Worm (Caenorhabditis elegans): ENCODE data around the gene pgp-5.

Gene pgp-5

DNA sequence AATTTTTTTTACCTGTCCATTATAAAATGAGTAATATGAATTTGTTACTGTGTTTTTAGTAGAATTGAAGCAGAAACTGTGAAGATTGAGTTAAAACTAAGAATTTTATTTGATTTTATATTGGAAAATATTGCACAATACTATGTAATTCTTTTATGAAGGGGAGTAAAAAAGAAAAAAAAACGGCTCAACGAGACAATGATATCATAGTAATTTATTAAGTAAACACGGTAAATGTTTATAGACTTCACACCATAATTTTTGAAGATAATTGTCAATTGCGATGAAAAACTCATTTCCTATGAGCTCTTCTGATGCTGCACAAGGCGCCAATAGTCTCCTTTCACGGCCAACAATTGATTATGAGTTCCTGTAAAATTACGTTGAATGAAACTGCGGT, at the start of gene pgp-5:
TSS of gene pgp-5 (minus strand) at position 87 of the 400 bp plus-strand sequence.
- TF ChIP-seq tra-4 (tag; optimal IDR thresholded peaks at IDR 0.05) (no peak), hnd-1 (tag; optimal IDR thresholded peaks at IDR 0.05) (no peak), tbx-11 (GFP tag; IDR thresholded peaks at IDR 0.05) (no peak), ama-1 (optimal IDR thresholded peaks at IDR 0.05) (no peak), tbx-37 (GFP tag; conservative IDR thresholded peaks at IDR 0.05) (no peak), ets-7 (tag; optimal IDR thresholded peaks at IDR 0.05) (no peak), flt-1 (GFP tag; IDR thresholded peaks at IDR 0.05) (no peak), sea-1 (GFP tag; conservative IDR thresholded peaks at IDR 0.05) (no peak), ceh-13 (GFP tag; optimal IDR thresholded peaks at IDR 0.05) (no peak), ceh-36 (tag; optimal IDR thresholded peaks at IDR 0.05) (no peak), B0310.2 (tag; optimal IDR thresholded peaks at IDR 0.05) (no peak)

DNA sequence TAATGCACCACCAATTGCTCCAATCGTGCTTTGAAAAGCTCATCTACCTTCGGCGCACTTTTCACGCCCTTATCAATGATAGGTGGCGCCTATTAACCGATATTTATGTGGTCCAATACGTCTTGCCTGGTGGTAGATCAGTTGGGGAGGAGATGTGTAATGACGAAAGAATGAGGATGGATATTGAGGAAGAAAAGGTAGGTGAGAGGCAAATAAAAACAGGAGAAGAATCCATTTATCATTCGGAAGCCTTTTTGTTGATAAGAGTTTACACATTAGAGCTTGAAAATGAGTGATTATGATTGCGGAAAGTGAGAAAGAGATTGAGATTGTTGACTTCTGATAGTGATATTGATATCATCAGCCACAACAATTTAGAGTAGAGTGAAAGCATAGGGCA, 48.3 kb upstream of the pgp-5 start:
- no peak for TF ChIP-seq flt-1 (GFP tag; IDR thresholded peaks at IDR 0.05)
- TF ChIP-seq hmbx-1 (tag; optimal IDR thresholded peaks at IDR 0.05): no peak
- no peak for TF ChIP-seq sea-1 (GFP tag; conservative IDR thresholded peaks at IDR 0.05)
- no peak for TF ChIP-seq tbx-11 (GFP tag; IDR thresholded peaks at IDR 0.05)
- TF ChIP-seq tbx-37 (GFP tag; conservative IDR thresholded peaks at IDR 0.05): no peak
- TF ChIP-seq ama-1 (optimal IDR thresholded peaks at IDR 0.05): no peak
- no peak for TF ChIP-seq ceh-36 (tag; optimal IDR thresholded peaks at IDR 0.05)
- TF ChIP-seq ets-7 (tag; optimal IDR thresholded peaks at IDR 0.05): no peak
- no peak for TF ChIP-seq ceh-13 (GFP tag; optimal IDR thresholded peaks at IDR 0.05)
- no peak for TF ChIP-seq tra-4 (tag; optimal IDR thresholded peaks at IDR 0.05)
- no peak for TF ChIP-seq F13C5.2 (tag; optimal IDR thresholded peaks at IDR 0.05)
- TF ChIP-seq hmg-4 (GFP tag; optimal IDR thresholded peaks at IDR 0.05): no peak
- TF ChIP-seq scrt-1 (GFP tag; IDR thresholded peaks at IDR 0.05): no peak
- TF ChIP-seq pes-1 (GFP tag; IDR thresholded peaks at IDR 0.05): no peak
- TF ChIP-seq hnd-1 (tag; optimal IDR thresholded peaks at IDR 0.05): no peak
- TF ChIP-seq B0310.2 (tag; optimal IDR thresholded peaks at IDR 0.05): no peak

DNA sequence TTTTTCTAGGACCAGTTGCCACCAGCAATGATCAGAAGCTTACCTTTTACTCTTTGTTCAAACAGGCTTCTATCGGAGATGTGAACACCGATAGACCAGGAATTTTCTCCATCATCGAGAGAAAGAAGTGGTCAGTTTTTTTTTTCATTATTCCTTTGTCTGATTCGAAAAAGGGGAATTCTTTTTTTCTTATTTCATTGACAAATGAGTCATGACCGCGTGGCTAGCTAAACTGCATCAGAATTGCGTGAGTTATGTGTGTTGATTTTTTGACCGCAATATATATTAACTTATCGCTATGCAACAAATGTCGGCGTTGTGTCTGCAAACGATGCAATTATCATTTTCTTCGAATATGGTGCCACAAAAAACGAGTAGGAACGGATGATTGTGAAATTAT, 44.3 kb upstream of the pgp-5 start:
- TF ChIP-seq pes-1 (GFP tag; IDR thresholded peaks at IDR 0.05): no peak
- TF ChIP-seq hmg-4 (GFP tag; optimal IDR thresholded peaks at IDR 0.05): no peak
- no peak for TF ChIP-seq ets-7 (tag; optimal IDR thresholded peaks at IDR 0.05)
- TF ChIP-seq hmbx-1 (tag; optimal IDR thresholded peaks at IDR 0.05): no peak
- no peak for TF ChIP-seq F13C5.2 (tag; optimal IDR thresholded peaks at IDR 0.05)
- TF ChIP-seq ceh-13 (GFP tag; optimal IDR thresholded peaks at IDR 0.05): no peak
- TF ChIP-seq tbx-37 (GFP tag; conservative IDR thresholded peaks at IDR 0.05): no peak
- no peak for TF ChIP-seq aly-1 (tag; optimal IDR thresholded peaks at IDR 0.05)
- no peak for TF ChIP-seq ama-1 (optimal IDR thresholded peaks at IDR 0.05)
- no peak for TF ChIP-seq tbx-11 (GFP tag; IDR thresholded peaks at IDR 0.05)

DNA sequence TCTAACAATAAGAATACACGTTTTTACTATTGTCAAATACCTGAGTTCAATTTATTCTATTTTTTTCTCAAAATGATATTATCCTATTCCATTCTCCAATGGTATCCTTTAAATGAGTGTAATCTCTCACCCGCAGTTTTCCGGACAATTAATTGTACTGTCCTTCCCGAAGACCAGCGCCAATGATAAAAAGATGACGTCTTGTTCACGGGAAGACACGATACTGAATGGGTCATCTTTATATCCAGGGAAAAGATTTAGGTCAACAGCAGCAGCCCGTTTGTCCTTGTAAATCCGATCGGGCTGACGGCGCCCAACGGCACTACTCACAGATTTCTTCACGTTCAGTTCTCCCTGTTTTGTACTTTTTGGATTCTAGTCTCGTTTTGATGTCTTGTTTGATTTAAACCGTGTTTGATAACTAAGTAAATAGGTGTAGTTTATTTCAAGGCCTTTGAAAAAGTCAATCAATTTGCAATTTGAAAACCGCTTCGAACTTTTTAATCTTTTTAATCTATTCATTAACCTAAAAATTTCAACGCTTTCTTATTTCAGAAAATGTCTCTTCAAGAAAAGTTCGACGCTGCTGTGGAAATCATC, 43.7 kb upstream of the pgp-5 start, which contains the start of gene acbp-3:
TSS of gene acbp-3 (plus strand) at position 550 of the 600 bp plus-strand sequence.
- TF ChIP-seq ama-1 (optimal IDR thresholded peaks at IDR 0.05) (no peak), tbx-11 (GFP tag; IDR thresholded peaks at IDR 0.05) (no peak), tbx-37 (GFP tag; conservative IDR thresholded peaks at IDR 0.05) (no peak), ceh-36 (tag; optimal IDR thresholded peaks at IDR 0.05) (no peak), B0310.2 (tag; optimal IDR thresholded peaks at IDR 0.05) (no peak)

DNA sequence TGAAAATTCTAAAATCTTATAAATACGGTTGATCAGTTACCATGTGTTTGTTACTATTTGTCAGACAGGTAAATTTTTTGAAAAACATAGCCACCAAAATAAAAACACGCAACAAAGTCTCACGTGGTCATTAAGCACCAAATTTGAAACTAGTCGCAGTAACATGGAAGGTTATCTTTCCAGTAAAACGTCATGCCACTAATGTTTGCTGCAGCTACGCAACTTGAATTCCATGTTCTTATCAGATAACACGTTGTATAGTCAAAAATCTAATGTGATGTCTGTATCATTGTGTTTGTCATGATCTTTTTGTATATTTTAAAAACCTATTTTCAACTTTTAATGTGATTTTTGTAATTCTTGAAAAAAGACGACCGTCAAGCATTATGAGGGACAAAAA, 42.7 kb upstream of the pgp-5 start:
- no peak for TF ChIP-seq tbx-37 (GFP tag; conservative IDR thresholded peaks at IDR 0.05)
- no peak for TF ChIP-seq aly-1 (tag; optimal IDR thresholded peaks at IDR 0.05)

DNA sequence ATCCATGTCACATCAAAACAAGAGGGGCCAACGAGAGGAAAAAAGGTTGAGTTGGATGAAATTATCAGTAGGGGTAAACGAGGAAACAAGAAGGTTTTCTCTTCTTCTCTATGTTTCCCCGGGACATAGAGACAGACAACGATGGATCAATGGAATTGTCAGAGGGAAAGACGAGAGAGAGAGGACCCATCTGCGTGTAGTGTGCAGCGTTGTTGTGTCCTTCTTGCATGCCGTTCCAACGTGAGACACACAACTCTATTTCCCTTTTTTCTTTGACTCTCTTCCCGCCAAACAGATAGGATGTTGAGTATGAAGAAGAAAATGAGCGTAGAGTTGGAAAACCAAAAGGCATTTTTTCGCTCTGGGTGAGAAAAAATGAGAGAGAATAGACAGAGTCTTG, 41.9 kb upstream of the pgp-5 start:
- TF ChIP-seq F13C5.2 (tag; optimal IDR thresholded peaks at IDR 0.05) (peak; percentile 16), hmg-4 (GFP tag; optimal IDR thresholded peaks at IDR 0.05) (peak; percentile 85), pes-1 (GFP tag; IDR thresholded peaks at IDR 0.05) (no peak)

DNA sequence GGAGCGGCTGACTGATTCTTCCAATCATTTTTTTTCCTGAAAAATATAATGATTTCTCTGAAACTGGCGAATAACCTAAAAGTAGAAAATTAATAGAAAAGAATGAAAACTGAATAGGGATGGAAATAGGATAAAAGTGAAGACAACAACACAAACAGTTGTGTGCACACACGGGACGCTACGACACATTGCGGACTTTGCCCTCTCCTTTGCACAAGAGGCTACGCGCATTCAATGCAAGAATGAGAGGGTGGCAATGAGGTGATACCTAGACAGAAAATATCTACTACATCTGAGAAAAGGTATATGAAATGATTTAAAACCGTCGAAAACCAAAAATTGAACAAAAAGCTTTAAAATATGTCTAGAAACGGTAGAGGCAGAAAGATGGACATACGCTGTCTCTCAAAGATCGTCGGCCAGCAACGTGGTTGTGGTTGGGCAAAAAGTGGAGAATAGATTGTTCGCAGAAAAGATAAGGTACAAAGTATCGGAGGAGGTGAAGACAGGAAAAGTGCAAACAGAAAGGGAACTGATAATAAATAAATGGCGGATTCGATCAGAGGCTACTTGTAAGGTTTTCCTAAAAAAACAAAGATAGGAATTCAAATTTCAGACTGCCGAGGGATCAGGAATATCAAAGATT, 41.1 kb upstream of the pgp-5 start, which contains the start of gene suca-1:
TSS of gene suca-1 (minus strand) at position 36 of the 646 bp plus-strand sequence.
- peak; percentile 77 for TF ChIP-seq sea-1 (GFP tag; conservative IDR thresholded peaks at IDR 0.05)
- no peak for TF ChIP-seq hmbx-1 (tag; optimal IDR thresholded peaks at IDR 0.05)
- TF ChIP-seq flt-1 (GFP tag; IDR thresholded peaks at IDR 0.05): 0 out of 2 replicates have a peak, but pooled peaks have one; percentile 46
- TF ChIP-seq ceh-36 (tag; optimal IDR thresholded peaks at IDR 0.05): peak; percentile 39
- TF ChIP-seq ama-1 (optimal IDR thresholded peaks at IDR 0.05): no peak
- no peak for TF ChIP-seq tbx-11 (GFP tag; IDR thresholded peaks at IDR 0.05)
- no peak for TF ChIP-seq aly-1 (tag; optimal IDR thresholded peaks at IDR 0.05)
- peak; percentile 43 for TF ChIP-seq F13C5.2 (tag; optimal IDR thresholded peaks at IDR 0.05)
- TF ChIP-seq B0310.2 (tag; optimal IDR thresholded peaks at IDR 0.05): no peak

DNA sequence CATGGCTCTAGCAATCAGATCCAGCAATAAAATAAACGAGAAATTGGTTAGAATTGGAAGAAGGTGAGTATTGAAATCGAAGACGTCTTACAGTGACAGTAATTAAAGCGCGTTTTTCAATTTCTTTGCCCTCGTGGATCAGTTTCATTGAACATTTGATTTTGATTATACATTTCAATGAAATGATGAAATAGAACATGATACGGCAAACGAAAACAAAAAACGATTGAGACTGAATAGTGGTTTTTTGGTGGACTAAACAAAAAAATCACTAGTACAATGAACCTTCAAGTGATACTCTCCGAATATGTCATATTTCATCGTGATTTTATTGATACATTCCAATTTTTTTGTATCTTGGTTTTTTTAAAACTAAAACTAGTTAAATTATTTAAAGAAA, 37.4 kb upstream of the pgp-5 start, which contains the start of gene haly-1:
TSS of gene haly-1 (minus strand) at position 101 of the 400 bp plus-strand sequence.
- TF ChIP-seq tbx-11 (GFP tag; IDR thresholded peaks at IDR 0.05): no peak
- TF ChIP-seq sea-1 (GFP tag; conservative IDR thresholded peaks at IDR 0.05): no peak
- TF ChIP-seq ceh-13 (GFP tag; optimal IDR thresholded peaks at IDR 0.05): no peak
- no peak for TF ChIP-seq pes-1 (GFP tag; IDR thresholded peaks at IDR 0.05)
- TF ChIP-seq F13C5.2 (tag; optimal IDR thresholded peaks at IDR 0.05): no peak
- no peak for TF ChIP-seq hmbx-1 (tag; optimal IDR thresholded peaks at IDR 0.05)
- TF ChIP-seq tbx-37 (GFP tag; conservative IDR thresholded peaks at IDR 0.05): no peak
- TF ChIP-seq ceh-36 (tag; optimal IDR thresholded peaks at IDR 0.05): no peak
- no peak for TF ChIP-seq tra-4 (tag; optimal IDR thresholded peaks at IDR 0.05)
- no peak for TF ChIP-seq ets-7 (tag; optimal IDR thresholded peaks at IDR 0.05)
- no peak for TF ChIP-seq B0310.2 (tag; optimal IDR thresholded peaks at IDR 0.05)
- no peak for TF ChIP-seq hnd-1 (tag; optimal IDR thresholded peaks at IDR 0.05)
- TF ChIP-seq flt-1 (GFP tag; IDR thresholded peaks at IDR 0.05): no peak
- TF ChIP-seq ama-1 (optimal IDR thresholded peaks at IDR 0.05): no peak
- no peak for TF ChIP-seq hmg-4 (GFP tag; optimal IDR thresholded peaks at IDR 0.05)
- TF ChIP-seq scrt-1 (GFP tag; IDR thresholded peaks at IDR 0.05): no peak
- TF ChIP-seq aly-1 (tag; optimal IDR thresholded peaks at IDR 0.05): no peak
